Worm (Caenorhabditis elegans) whole organism, young adult: ENCODE measurements around the gene C33F10.1.

Source experiments
- F55B11.4 ChIP-seq: sonication (generic microtip); optimal IDR thresholded peaks from 2 replicates; lab custom pipeline; 2016; ENCODE audit warnings: missing compliant biosample characterization, missing genetic modification characterization, borderline replicate concordance; ENCODE audit not compliant: insufficient read depth
- T26A5.8 ChIP-seq: sonication (generic microtip); optimal IDR thresholded peaks from 2 replicates; lab custom pipeline; 2016; ENCODE audit warnings: missing genetic modification characterization, missing compliant biosample characterization
- Y79H2A.3 ChIP-seq: fragments of 200-800 bp; sonication (Bioruptor generic); conservative IDR thresholded peaks from 2 replicates; pipeline ENCODE4 v1.3.6; 2022; ENCODE audit warnings: missing genetic modification reagents, missing genetic modification characterization, missing compliant biosample characterization
- ama-1 ChIP-seq, 3 experiments: fragments of 150-350 bp in 1 of 3; sonication (generic microtip) in 2 of 3; optimal IDR thresholded peaks; 2 replicates each; lab custom pipeline; 2014 to 2018; ENCODE audit warnings: missing biosample characterization in 2 of 3, missing genetic modification characterization in 2 of 3, missing genetic modification reagents in 2 of 3
- efl-1 ChIP-seq: fragments of 150-350 bp; optimal IDR thresholded peaks from 2 replicates; lab custom pipeline; 2014; ENCODE audit warnings: missing biosample characterization, missing genetic modification reagents, missing genetic modification characterization
- pha-4 ChIP-seq: fragments of 150-350 bp; sonication (generic microtip); optimal IDR thresholded peaks from 2 replicates; lab custom pipeline; 2014; ENCODE audit warnings: missing biosample characterization, missing genetic modification reagents, missing genetic modification characterization
- ztf-6 ChIP-seq: fragments of 200-800 bp; sonication (Bioruptor generic); IDR thresholded peaks from 2 replicates; pipeline ENCODE4 v1.3.6; 2022; ENCODE audit warnings: missing genetic modification reagents, missing genetic modification characterization, missing compliant biosample characterization

- TF ChIP-seq efl-1 (GFP tag; lab: Kevin White, UChicago) (no peak), ama-1 (optimal IDR thresholded peaks at IDR 0.05; lab: Kevin White, UChicago) (no peak), ama-1 (GFP tag; optimal IDR thresholded peaks at IDR 0.05; lab: Kevin White, UChicago) (no peak), F55B11.4 (tag; lab: Kevin White, UChicago) (no peak), T26A5.8 (tag; lab: Kevin White, UChicago) (no peak), Y79H2A.3 (GFP tag; lab: Robert Waterston, UW) (no peak), pha-4 (no peak), ztf-6 (no peak)
Measured at ce11 chrII:4867476-4867875, 32.7 kb downstream of the C33F10.1 start, which contains the start of gene col-17.
